Worm (Caenorhabditis elegans): ENCODE data around the gene nas-27.

- TF ChIP-seq tbx-11 (GFP tag; IDR thresholded peaks at IDR 0.05): no peak
- TF ChIP-seq flt-1 (GFP tag; IDR thresholded peaks at IDR 0.05): no peak
- no peak for TF ChIP-seq ceh-36 (tag; optimal IDR thresholded peaks at IDR 0.05)
These were observed 7.0 kb downstream of the nas-27 start, which contains the start of gene dlhd-1 for ce11 chrII:1172080-1172575.
